Fruit fly (Drosophila melanogaster) whole organism, embryonic: Measurements from ENCODE around the gene Rpn2.

Experiments
- Adf1 ChIP-seq: fragments of 200-800 bp; sonication (Bioruptor generic); IDR thresholded peaks from 2 replicates; pipeline ENCODE4 v1.3.6; 2022; ENCODE audit warnings: missing biosample characterization, missing genetic modification characterization
- Atf-2 ChIP-seq: fragments of 200-800 bp; sonication (Bioruptor generic); optimal IDR thresholded peaks from 2 replicates; lab custom pipeline; 2016; ENCODE audit warnings: missing biosample characterization, missing genetic modification characterization
- Bteb2 ChIP-seq: fragments of 200-800 bp; sonication (Bioruptor generic); optimal IDR thresholded peaks from 2 replicates; lab custom pipeline; 2016; ENCODE audit warnings: missing biosample characterization, missing genetic modification characterization
- CG10147 ChIP-seq: fragments of 200-800 bp; sonication (Bioruptor generic); optimal IDR thresholded peaks from 2 replicates; lab custom pipeline; 2019; ENCODE audit warnings: missing biosample characterization, mild to moderate bottlenecking, missing genetic modification characterization, moderate library complexity
- CG11560 ChIP-seq: fragments of 200-800 bp; sonication (Bioruptor generic); IDR thresholded peaks from 3 replicates; pipeline ENCODE4 v1.3.6; 2022; ENCODE audit warnings: missing biosample characterization, missing genetic modification characterization
- CG11695 ChIP-seq: fragments of 200-800 bp; sonication (Bioruptor generic); IDR thresholded peaks from 3 replicates; pipeline ENCODE4 v1.3.6; 2022; ENCODE audit warnings: missing biosample characterization, missing genetic modification characterization
- CG14441 ChIP-seq: fragments of 200-800 bp; sonication (Bioruptor generic); IDR thresholded peaks from 2 replicates; pipeline ENCODE4 v1.3.6; 2022; ENCODE audit warnings: missing biosample characterization, missing genetic modification characterization
- CG14710 ChIP-seq: fragments of 200-800 bp; sonication (Bioruptor generic); optimal IDR thresholded peaks from 3 replicates; lab custom pipeline; 2019; ENCODE audit warnings: missing biosample characterization, mild to moderate bottlenecking, missing genetic modification characterization, moderate library complexity
- CG15011 ChIP-seq: fragments of 200-800 bp; sonication (Bioruptor generic); optimal IDR thresholded peaks from 3 replicates; lab custom pipeline; 2018; ENCODE audit warnings: missing biosample characterization, mild to moderate bottlenecking, missing genetic modification characterization
- CG15269 ChIP-seq: fragments of 200-800 bp; sonication (Bioruptor generic); optimal IDR thresholded peaks from 2 replicates; lab custom pipeline; 2018; ENCODE audit warnings: missing biosample characterization, mild to moderate bottlenecking, missing genetic modification characterization, moderate library complexity
- CG15696 ChIP-seq: fragments of 200-800 bp; sonication (Bioruptor generic); optimal IDR thresholded peaks from 2 replicates; lab custom pipeline; 2019; ENCODE audit warnings: missing biosample characterization, mild to moderate bottlenecking, missing genetic modification characterization, moderate library complexity
- CG17186 ChIP-seq: fragments of 200-800 bp; sonication (Bioruptor generic); optimal IDR thresholded peaks from 3 replicates; lab custom pipeline; 2017; ENCODE audit warnings: missing biosample characterization, missing genetic modification reagents, missing genetic modification characterization
- CG17359 ChIP-seq: fragments of 200-800 bp; sonication (Bioruptor generic); optimal IDR thresholded peaks from 3 replicates; lab custom pipeline; 2018; ENCODE audit warnings: missing biosample characterization, mild to moderate bottlenecking, missing genetic modification characterization, moderate library complexity
- CG17802 ChIP-seq: fragments of 200-800 bp; sonication (Bioruptor generic); optimal IDR thresholded peaks from 2 replicates; lab custom pipeline; 2018; ENCODE audit warnings: missing biosample characterization, mild to moderate bottlenecking, missing genetic modification characterization, moderate library complexity
- CG18764 ChIP-seq: fragments of 200-800 bp; sonication (Bioruptor generic); optimal IDR thresholded peaks from 3 replicates; lab custom pipeline; 2016; ENCODE audit warnings: missing biosample characterization, missing genetic modification characterization
- CG2202 ChIP-seq: fragments of 200-800 bp; sonication (Bioruptor generic); optimal IDR thresholded peaks from 2 replicates; lab custom pipeline; 2018; ENCODE audit warnings: missing biosample characterization, mild to moderate bottlenecking, missing genetic modification characterization
- CG32772 ChIP-seq: fragments of 200-800 bp; sonication (Bioruptor generic); IDR thresholded peaks from 2 replicates; pipeline ENCODE4 v1.3.6; 2022; ENCODE audit warnings: missing biosample characterization, missing genetic modification characterization
- CG33557 ChIP-seq: fragments of 200-800 bp; sonication (Bioruptor generic); optimal IDR thresholded peaks from 2 replicates; lab custom pipeline; 2019; ENCODE audit warnings: missing biosample characterization, mild to moderate bottlenecking, missing genetic modification characterization, moderate library complexity
- CG4424 ChIP-seq: fragments of 200-800 bp; sonication (Bioruptor generic); optimal IDR thresholded peaks from 3 replicates; lab custom pipeline; 2016; ENCODE audit warnings: missing biosample characterization, missing genetic modification characterization
- CG6813 ChIP-seq: fragments of 200-800 bp; sonication (Bioruptor generic); optimal IDR thresholded peaks from 2 replicates; lab custom pipeline; 2017; ENCODE audit warnings: missing biosample characterization, missing genetic modification characterization, mild to moderate bottlenecking, moderate library complexity, missing genetic modification reagents
- CG7372 ChIP-seq: fragments of 200-800 bp; sonication (Bioruptor generic); IDR thresholded peaks from 2 replicates; pipeline ENCODE4 v1.3.6; 2022; ENCODE audit warnings: missing biosample characterization, missing genetic modification characterization
- CG8290 ChIP-seq, 3 experiments: fragments of 200-800 bp; sonication (Bioruptor generic); optimal IDR thresholded peaks; 2 replicates each; lab custom pipeline; 2016 to 2019; ENCODE audit warnings: missing biosample characterization in 3 of 3, missing genetic modification characterization in 3 of 3, mild to moderate bottlenecking in 2 of 3, moderate library complexity in 1 of 3
- CG9437 ChIP-seq: fragments of 200-800 bp; sonication (Bioruptor generic); optimal IDR thresholded peaks from 2 replicates; lab custom pipeline; 2018; ENCODE audit warnings: missing biosample characterization, mild to moderate bottlenecking, missing genetic modification characterization
- Camta ChIP-seq: fragments of 200-800 bp; sonication (Bioruptor generic); optimal IDR thresholded peaks from 2 replicates; lab custom pipeline; 2016; ENCODE audit warnings: missing biosample characterization, missing genetic modification characterization
- D ChIP-seq, 2 experiments: fragments of 200-800 bp in 1 of 2; fragments of >200 bp in 1 of 2; sonication (Bioruptor generic) in 1 of 2; optimal IDR thresholded peaks; 2 replicates in 1 of 2; 3 replicates in 1 of 2; lab custom pipeline; 2017; ENCODE audit warnings: mild to moderate bottlenecking in 1 of 2, missing biosample characterization in 1 of 2, missing genetic modification characterization in 1 of 2, missing genetic modification reagents in 1 of 2
- Drgx ChIP-seq: fragments of 200-800 bp; sonication (Bioruptor generic); IDR thresholded peaks from 2 replicates; pipeline ENCODE4 v1.3.6; 2022; ENCODE audit warnings: missing biosample characterization, missing genetic modification characterization
- Elba2 ChIP-seq: fragments of 200-800 bp; sonication (Bioruptor generic); optimal IDR thresholded peaks from 3 replicates; lab custom pipeline; 2016; ENCODE audit warnings: missing biosample characterization, missing genetic modification characterization
- Gug ChIP-seq: fragments of 200-800 bp; sonication (Bioruptor generic); IDR thresholded peaks from 4 replicates; pipeline ENCODE4 v1.3.6; 2022; ENCODE audit warnings: missing biosample characterization, missing genetic modification characterization
- HLH3B ChIP-seq: fragments of 200-800 bp; sonication (Bioruptor generic); IDR thresholded peaks from 2 replicates; pipeline ENCODE4 v1.3.6; 2022; ENCODE audit warnings: missing biosample characterization, missing genetic modification characterization
- Hr3 ChIP-seq: fragments of 200-800 bp; sonication (Bioruptor generic); optimal IDR thresholded peaks from 3 replicates; lab custom pipeline; 2016; ENCODE audit warnings: missing biosample characterization, missing genetic modification characterization
- Kr ChIP-seq: fragments of 200-800 bp; sonication (Bioruptor generic); optimal IDR thresholded peaks from 2 replicates; lab custom pipeline; 2017; ENCODE audit warnings: missing biosample characterization, mild to moderate bottlenecking, missing genetic modification characterization
- Med ChIP-seq: fragments of 200-800 bp; sonication (Bioruptor generic); peaks from one replicate; lab custom pipeline; 2016; ENCODE audit warnings: missing biosample characterization, missing genetic modification characterization, mild to moderate bottlenecking, inconsistent platforms, moderate library complexity
- Rfx ChIP-seq: fragments of 200-800 bp; sonication (Bioruptor generic); IDR thresholded peaks from 2 replicates; pipeline ENCODE4 v1.3.6; 2022; ENCODE audit warnings: missing biosample characterization, missing genetic modification characterization
- Sin3A ChIP-seq: fragments of >200 bp; optimal IDR thresholded peaks from 2 replicates; lab custom pipeline; 2018
- Xrp1 ChIP-seq: fragments of 200-800 bp; sonication (Bioruptor generic); IDR thresholded peaks from 2 replicates; pipeline ENCODE4 v1.3.6; 2022; ENCODE audit warnings: missing biosample characterization, missing genetic modification characterization
- amos ChIP-seq: fragments of 200-800 bp; sonication (Bioruptor generic); IDR thresholded peaks from 2 replicates; pipeline ENCODE4 v1.3.6; 2022; ENCODE audit warnings: missing biosample characterization, missing genetic modification characterization; ENCODE audit not compliant: partially characterized antibody
- bab2 ChIP-seq: fragments of 200-800 bp; sonication (Bioruptor generic); optimal IDR thresholded peaks from 2 replicates; lab custom pipeline; 2016; ENCODE audit warnings: missing biosample characterization, missing genetic modification characterization
- bowl ChIP-seq: fragments of 200-800 bp; sonication (Bioruptor generic); IDR thresholded peaks from 2 replicates; pipeline ENCODE4 v1.3.6; 2022; ENCODE audit warnings: missing biosample characterization, missing genetic modification characterization
- chm ChIP-seq: fragments of 200-800 bp; sonication (Bioruptor generic); IDR thresholded peaks from 2 replicates; pipeline ENCODE4 v1.3.6; 2022; ENCODE audit warnings: missing biosample characterization, missing genetic modification characterization
- ci ChIP-seq: fragments of 200-800 bp; sonication (Bioruptor generic); IDR thresholded peaks from 3 replicates; pipeline ENCODE4 v1.3.6; 2022; ENCODE audit warnings: missing biosample characterization, missing genetic modification characterization
- dysf ChIP-seq: fragments of 200-800 bp; sonication (Bioruptor generic); IDR thresholded peaks from 3 replicates; pipeline ENCODE4 v1.3.6; 2022; ENCODE audit warnings: missing biosample characterization, missing genetic modification characterization
- fd102C ChIP-seq: fragments of 200-800 bp; sonication (Bioruptor generic); optimal IDR thresholded peaks from 2 replicates; lab custom pipeline; 2018; ENCODE audit warnings: missing biosample characterization, mild to moderate bottlenecking, missing genetic modification characterization, moderate library complexity
- oc ChIP-seq: fragments of 200-800 bp; sonication (Bioruptor generic); optimal IDR thresholded peaks from 2 replicates; lab custom pipeline; 2018; ENCODE audit warnings: missing biosample characterization, mild to moderate bottlenecking, missing genetic modification characterization, moderate library complexity
- pzg ChIP-seq: fragments of 200-800 bp; sonication (Bioruptor generic); optimal IDR thresholded peaks from 3 replicates; lab custom pipeline; 2018; ENCODE audit warnings: missing biosample characterization, mild to moderate bottlenecking, missing genetic modification characterization, moderate library complexity
- sens-2 ChIP-seq: fragments of 200-800 bp; sonication (Bioruptor generic); IDR thresholded peaks from 2 replicates; pipeline ENCODE4 v1.3.6; 2022; ENCODE audit warnings: missing biosample characterization, missing genetic modification characterization
- sima ChIP-seq: fragments of 200-800 bp; sonication (Bioruptor generic); optimal IDR thresholded peaks from 2 replicates; lab custom pipeline; 2016; ENCODE audit warnings: missing biosample characterization, missing genetic modification characterization
- tll ChIP-seq, 2 experiments: fragments of 200-800 bp in 1 of 2; fragments of >200 bp in 1 of 2; sonication (Bioruptor generic) in 1 of 2; optimal IDR thresholded peaks; 2 replicates each; lab custom pipeline; 2017 to 2019; ENCODE audit warnings: missing biosample characterization in 2 of 2, missing genetic modification characterization in 2 of 2, mild to moderate bottlenecking in 1 of 2, moderate library complexity in 1 of 2
- tna ChIP-seq: fragments of 200-800 bp; sonication (Bioruptor generic); IDR thresholded peaks from 2 replicates; pipeline ENCODE4 v1.3.6; 2022; ENCODE audit warnings: missing biosample characterization, missing genetic modification characterization; ENCODE audit not compliant: partially characterized antibody
- wdn ChIP-seq: fragments of 200-800 bp; sonication (Bioruptor generic); IDR thresholded peaks from 2 replicates; pipeline ENCODE4 v1.3.6; 2022; ENCODE audit warnings: missing biosample characterization, missing genetic modification characterization

Rpn2 gene

dm6 chr3R:29138961-29139527 is 14.3 kb upstream of the Rpn2 start (continued):
- no peak for TF ChIP-seq chm (GFP tag; lab: Robert Waterston, UW)
- no peak for TF ChIP-seq Bteb2 (GFP tag; lab: Kevin White, UChicago)
- TF ChIP-seq fd102C (GFP tag; lab: Kevin White, UChicago): no peak
- no peak for TF ChIP-seq Elba2 (GFP tag; lab: Kevin White, UChicago)
- TF ChIP-seq tna (GFP tag; lab: Robert Waterston, UW): no peak
- no peak for TF ChIP-seq Adf1 (GFP tag; lab: Robert Waterston, UW)
- no peak for TF ChIP-seq CG33557 (GFP tag; lab: Kevin White, UChicago)
- TF ChIP-seq pzg: no peak
- no peak for TF ChIP-seq bowl (GFP tag; lab: Robert Waterston, UW)
- no peak; the same call in 1 of the 2 replicates for TF ChIP-seq CG14441 (GFP tag; lab: Robert Waterston, UW)
- TF ChIP-seq CG17802: no peak
- no peak for TF ChIP-seq sens-2
- 0 out of 2 replicates have a peak, but pooled peaks have one; percentile 33 for TF ChIP-seq wdn (GFP tag; lab: Robert Waterston, UW)
- TF ChIP-seq HLH3B (GFP tag; lab: Robert Waterston, UW): peak; percentile 33; the same call in 1 of the 2 replicates
- TF ChIP-seq Rfx (GFP tag; lab: Robert Waterston, UW): peak; percentile 51
- TF ChIP-seq sima (GFP tag; lab: Kevin White, UChicago): no peak
- TF ChIP-seq Med: peak; percentile 84
- 0 out of 3 replicates have a peak, but pooled peaks have one; percentile 9 for TF ChIP-seq ci (GFP tag; lab: Robert Waterston, UW)
- TF ChIP-seq Gug (GFP tag; lab: Robert Waterston, UW): peak; percentile 36; the same call in 1 of the 4 replicates
- TF ChIP-seq CG2202 (tag; lab: Kevin White, UChicago): no peak
- no peak for TF ChIP-seq CG10147
- TF ChIP-seq CG17359 (tag; lab: Kevin White, UChicago): peak; percentile 13
- no peak for TF ChIP-seq CG15696 (tag; lab: Kevin White, UChicago)
- TF ChIP-seq CG15269 (tag; lab: Kevin White, UChicago): peak; percentile 38
- peak; percentile 29; the same call in 1 of the 3 replicates for TF ChIP-seq dysf (GFP tag; lab: Robert Waterston, UW)
- TF ChIP-seq oc: no peak
- TF ChIP-seq Sin3A (lab: Kevin White, UChicago): no peak
- no peak for TF ChIP-seq Atf-2
- no peak for TF ChIP-seq Camta (GFP tag; lab: Kevin White, UChicago)
- TF ChIP-seq Hr3 (GFP tag; lab: Kevin White, UChicago): no peak
- TF ChIP-seq Kr (GFP tag; lab: Kevin White, UChicago): no peak
- TF ChIP-seq CG9437 (GFP tag; lab: Kevin White, UChicago): no peak
- TF ChIP-seq D (optimal IDR thresholded peaks at IDR 0.05; lab: Kevin White, UChicago): no peak
- no peak for TF ChIP-seq D (GFP tag; optimal IDR thresholded peaks at IDR 0.05; lab: Kevin White, UChicago)
- no peak for TF ChIP-seq CG18764 (GFP tag; lab: Kevin White, UChicago)
- TF ChIP-seq CG6813 (GFP tag; lab: Kevin White, UChicago): no peak
- no peak for TF ChIP-seq Drgx (GFP tag; lab: Robert Waterston, UW)
- TF ChIP-seq CG17186 (GFP tag; lab: Kevin White, UChicago): no peak
- 0 out of 3 replicates have a peak, but pooled peaks have one; percentile 19 for TF ChIP-seq CG11695 (GFP tag; lab: Robert Waterston, UW)
- TF ChIP-seq CG8290 (GFP tag; optimal IDR thresholded peaks at IDR 0.05; lab: Kevin White, UChicago): no peak
- TF ChIP-seq CG8290 (tag; optimal IDR thresholded peaks at IDR 0.05; lab: Kevin White, UChicago): no peak
- no peak for TF ChIP-seq tll (GFP tag; optimal IDR thresholded peaks at IDR 0.05; lab: Kevin White, UChicago)
- peak; percentile 19; the same call in 1 of the 2 replicates for TF ChIP-seq Xrp1 (GFP tag; lab: Robert Waterston, UW)
- no peak for TF ChIP-seq CG15011
- 0 out of 2 replicates have a peak, but pooled peaks have one; percentile 23 for TF ChIP-seq CG32772 (GFP tag; lab: Robert Waterston, UW)
- no peak for TF ChIP-seq CG7372 (GFP tag; lab: Robert Waterston, UW)
- no peak for TF ChIP-seq CG14710
- no peak for TF ChIP-seq amos (GFP tag; lab: Robert Waterston, UW)
- TF ChIP-seq bab2 (GFP tag; lab: Kevin White, UChicago): peak; percentile 20
- no peak for TF ChIP-seq CG4424 (GFP tag; lab: Kevin White, UChicago)
- no peak for TF ChIP-seq CG11560 (tag; lab: Robert Waterston, UW)
